Worm (Caenorhabditis elegans) whole organism, L3 larva: Measurements from ENCODE around the gene abhd-14.
"Not testable (repeated sequence)": the region's sequence is repeated elsewhere in the genome, so short reads cannot be mapped to it uniquely, and the experiment has no call there.

ENCODE experiments used
- ZK546.5 ChIP-seq: sonication (generic microtip); optimal IDR thresholded peaks from 2 replicates; lab custom pipeline; 2017; ENCODE audit warnings: missing biosample characterization, missing genetic modification characterization
- aly-2 ChIP-seq: fragments of 150-350 bp; optimal IDR thresholded peaks from 2 replicates; lab custom pipeline; 2014; ENCODE audit warnings: missing biosample characterization, missing genetic modification characterization
- ama-1 ChIP-seq: fragments of 150-350 bp; optimal IDR thresholded peaks from 2 replicates; lab custom pipeline; 2018
- nhr-43 ChIP-seq: sonication (generic microtip); optimal IDR thresholded peaks from 2 replicates; lab custom pipeline; 2016; ENCODE audit warnings: mild to moderate bottlenecking, missing genetic modification characterization, missing compliant biosample characterization; ENCODE audit not compliant: poor library complexity, severe bottlenecking
- nhr-67 ChIP-seq: fragments of 150-350 bp; optimal IDR thresholded peaks from 2 replicates; lab custom pipeline; 2014; ENCODE audit warnings: missing biosample characterization, missing genetic modification characterization
- unc-62 ChIP-seq: fragments of 150-350 bp; sonication (generic microtip); optimal IDR thresholded peaks from 4 replicates; lab custom pipeline; 2014; ENCODE audit warnings: missing biosample characterization, missing genetic modification reagents, missing genetic modification characterization
- ztf-11 ChIP-seq: fragments of 150-350 bp; optimal IDR thresholded peaks from 2 replicates; lab custom pipeline; 2014; ENCODE audit warnings: missing biosample characterization, missing genetic modification characterization

- TF ChIP-seq unc-62 (GFP tag; lab: Kevin White, UChicago); nhr-67 (tag; lab: Kevin White, UChicago); ama-1 (lab: Kevin White, UChicago); ZK546.5 (tag; lab: Kevin White, UChicago); nhr-43 (tag; lab: Kevin White, UChicago); ztf-11; aly-2 (tag; lab: Kevin White, UChicago): not testable (repeated sequence)
These were observed 51.5 kb downstream of the abhd-14 start for ce11 chrIV:978309-978708.
